Fruit fly (Drosophila melanogaster) whole organism, pupa: ENCODE results near the gene IntS10.
A peak's percentile ranks its signal among the peaks of the same experiment; 100 is the strongest.

Experiments
- CG10348 ChIP-seq: fragments of 200-800 bp; sonication (Bioruptor generic); IDR thresholded peaks from 2 replicates; pipeline ENCODE4 v1.3.6; 2022; ENCODE audit warnings: missing biosample characterization, missing genetic modification characterization
- CG13204 ChIP-seq: fragments of 200-800 bp; sonication (Bioruptor generic); optimal IDR thresholded peaks from 2 replicates; lab custom pipeline; 2018; ENCODE audit warnings: missing biosample characterization, mild to moderate bottlenecking, missing genetic modification characterization, moderate library complexity
- CG14655 ChIP-seq: fragments of 200-800 bp; sonication (Bioruptor generic); optimal IDR thresholded peaks from 3 replicates; lab custom pipeline; 2017; ENCODE audit warnings: mild to moderate bottlenecking, missing biosample characterization, missing genetic modification reagents, missing genetic modification characterization
- CG32121 ChIP-seq: fragments of 200-800 bp; sonication (Bioruptor generic); IDR thresholded peaks from 2 replicates; pipeline ENCODE4 v1.3.6; 2022; ENCODE audit warnings: missing biosample characterization, missing genetic modification characterization
- CG4496 ChIP-seq: fragments of 200-800 bp; sonication (Bioruptor generic); IDR thresholded peaks from 3 replicates; pipeline ENCODE4 v1.3.6; 2022; ENCODE audit warnings: missing biosample characterization, missing genetic modification characterization
- CG8159 ChIP-seq: fragments of 200-800 bp; sonication (Bioruptor generic); optimal IDR thresholded peaks from 3 replicates; lab custom pipeline; 2018; ENCODE audit warnings: missing biosample characterization, mild to moderate bottlenecking, missing genetic modification characterization, moderate library complexity
- D1 ChIP-seq: fragments of 200-800 bp; sonication (Bioruptor generic); optimal IDR thresholded peaks from 2 replicates; lab custom pipeline; 2018; ENCODE audit warnings: missing biosample characterization, mild to moderate bottlenecking, missing genetic modification characterization, moderate library complexity
- EcR ChIP-seq: fragments of 200-800 bp; sonication (Bioruptor generic); optimal IDR thresholded peaks from 3 replicates; lab custom pipeline; 2019; ENCODE audit warnings: missing biosample characterization, missing genetic modification characterization, mild to moderate bottlenecking, moderate library complexity, missing genetic modification reagents
- Pif1B ChIP-seq: fragments of 200-800 bp; sonication (Bioruptor generic); optimal IDR thresholded peaks from 3 replicates; lab custom pipeline; 2016; ENCODE audit warnings: missing biosample characterization, missing genetic modification characterization
- fd96Ca ChIP-seq: fragments of 200-800 bp; sonication (Bioruptor generic); IDR thresholded peaks from 3 replicates; pipeline ENCODE4 v1.3.6; 2022; ENCODE audit warnings: missing biosample characterization, missing genetic modification characterization

DNA sequence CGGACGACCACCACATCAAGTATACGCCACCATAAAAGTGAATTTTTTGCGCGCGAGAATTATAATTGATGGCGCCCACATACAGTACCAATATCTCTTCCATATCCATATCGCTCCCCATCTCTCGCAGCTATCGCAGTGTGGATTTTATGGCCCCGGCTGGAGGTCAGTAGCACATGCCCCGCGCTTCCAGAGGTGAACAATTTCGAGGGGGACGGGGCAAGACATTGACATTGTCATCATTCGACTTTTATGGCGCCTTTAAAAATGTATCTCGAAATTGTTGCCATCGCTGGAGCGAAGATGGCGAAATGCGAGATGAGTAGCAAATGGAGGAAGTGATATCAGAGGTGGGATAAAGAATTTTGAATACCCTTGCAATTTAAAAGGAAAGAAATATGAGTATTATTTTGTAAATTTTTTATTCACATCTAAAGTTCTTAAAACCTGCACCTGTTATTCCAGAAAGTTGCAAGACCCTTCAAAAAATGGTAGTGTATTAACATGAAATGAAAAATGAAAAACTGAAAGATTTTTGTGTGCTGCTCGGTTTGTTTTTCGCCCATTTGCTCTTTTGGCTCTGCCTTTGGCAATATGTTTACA is 46.0 kb upstream of the IntS10 start:
- no peak for TF ChIP-seq CG13204 (GFP tag; lab: Kevin White, UChicago)
- TF ChIP-seq EcR, result peak; percentile 54
- no peak for TF ChIP-seq CG14655 (GFP tag; lab: Kevin White, UChicago)
- no peak for TF ChIP-seq fd96Ca
- no peak for TF ChIP-seq Pif1B (GFP tag; lab: Kevin White, UChicago)
- no peak for TF ChIP-seq CG8159 (tag; lab: Kevin White, UChicago)
- TF ChIP-seq CG32121 (GFP tag; lab: Robert Waterston, UW), result no peak
- no peak for TF ChIP-seq CG10348 (GFP tag; lab: Robert Waterston, UW)
- no peak for TF ChIP-seq CG4496 (GFP tag; lab: Robert Waterston, UW)
- TF ChIP-seq D1 (tag; lab: Kevin White, UChicago), result no peak
